Worm (Caenorhabditis elegans): ENCODE data around the gene C34D10.1.

- no peak for TF ChIP-seq him-1 (tag; optimal IDR thresholded peaks at IDR 0.05)
- no peak for TF ChIP-seq dao-5 (tag; optimal IDR thresholded peaks at IDR 0.05)
- TF ChIP-seq W03F9.2 (tag; optimal IDR thresholded peaks at IDR 0.05): no peak
These were observed 30.7 kb downstream of the C34D10.1 start for ce11 chrX:8059999-8060398.
